Fruit fly (Drosophila melanogaster) whole organism, embryonic: Measurements from ENCODE around the gene MAGE.
A peak's percentile ranks its signal among the peaks of the same experiment; 100 is the strongest.

Experiments
- ATbp ChIP-seq: fragments of 200-800 bp; sonication (Bioruptor generic); optimal IDR thresholded peaks from 2 replicates; lab custom pipeline; 2017; ENCODE audit warnings: missing biosample characterization, mild to moderate bottlenecking, missing genetic modification characterization, missing genetic modification reagents
- Atf6 ChIP-seq: fragments of 200-800 bp; sonication (Bioruptor generic); IDR thresholded peaks from 2 replicates; pipeline ENCODE4 v1.3.6; 2022; ENCODE audit warnings: missing biosample characterization, missing genetic modification characterization
- B-H2 ChIP-seq: fragments of 200-800 bp; sonication (Bioruptor generic); optimal IDR thresholded peaks from 2 replicates; lab custom pipeline; 2018; ENCODE audit warnings: missing biosample characterization, mild to moderate bottlenecking, missing genetic modification characterization
- BEAF-32 ChIP-seq: fragments of 200-800 bp; sonication (Bioruptor generic); optimal IDR thresholded peaks from 3 replicates; lab custom pipeline; 2017; ENCODE audit warnings: missing biosample characterization, missing genetic modification characterization, mild to moderate bottlenecking, moderate library complexity, missing genetic modification reagents
- C15 ChIP-seq: fragments of 200-800 bp; sonication (Bioruptor generic); IDR thresholded peaks from 3 replicates; pipeline ENCODE4 v1.3.6; 2022; ENCODE audit warnings: missing biosample characterization, missing genetic modification characterization
- CG10267 ChIP-seq: fragments of 200-800 bp; sonication (Bioruptor generic); optimal IDR thresholded peaks from 2 replicates; lab custom pipeline; 2018; ENCODE audit warnings: missing biosample characterization, mild to moderate bottlenecking, missing genetic modification characterization, moderate library complexity
- CG11247 ChIP-seq: fragments of 200-800 bp; sonication (Bioruptor generic); IDR thresholded peaks from 2 replicates; pipeline ENCODE4 v1.3.6; 2022; ENCODE audit warnings: missing biosample characterization, missing genetic modification characterization
- CG12155 ChIP-seq: fragments of 200-800 bp; sonication (Bioruptor generic); optimal IDR thresholded peaks from 3 replicates; lab custom pipeline; 2016; ENCODE audit warnings: missing biosample characterization, missing genetic modification characterization
- CG12219 ChIP-seq: fragments of 200-800 bp; sonication (Bioruptor generic); optimal IDR thresholded peaks from 3 replicates; lab custom pipeline; 2018; ENCODE audit warnings: missing biosample characterization, mild to moderate bottlenecking, missing genetic modification characterization
- CG12236 ChIP-seq: fragments of 200-800 bp; sonication (Bioruptor generic); optimal IDR thresholded peaks from 2 replicates; lab custom pipeline; 2016; ENCODE audit warnings: missing biosample characterization, missing genetic modification characterization
- CG12659 ChIP-seq: fragments of 200-800 bp; sonication (Bioruptor generic); optimal IDR thresholded peaks from 3 replicates; lab custom pipeline; 2017; ENCODE audit warnings: mild to moderate bottlenecking, missing biosample characterization, missing genetic modification reagents, missing genetic modification characterization
- CG15479 ChIP-seq: fragments of 200-800 bp; sonication (Bioruptor generic); optimal IDR thresholded peaks from 3 replicates; lab custom pipeline; 2019; ENCODE audit warnings: missing biosample characterization, mild to moderate bottlenecking, missing genetic modification characterization, moderate library complexity
- CG1603 ChIP-seq: fragments of 200-800 bp; sonication (Bioruptor generic); optimal IDR thresholded peaks from 2 replicates; lab custom pipeline; 2019; ENCODE audit warnings: missing biosample characterization, mild to moderate bottlenecking, missing genetic modification characterization, moderate library complexity
- CG17612 ChIP-seq: fragments of 200-800 bp; sonication (Bioruptor generic); IDR thresholded peaks from 2 replicates; pipeline ENCODE4 v1.3.6; 2022; ENCODE audit warnings: missing biosample characterization, missing genetic modification characterization
- CG18619 ChIP-seq: fragments of 200-800 bp; sonication (Bioruptor generic); optimal IDR thresholded peaks from 3 replicates; lab custom pipeline; 2017; ENCODE audit warnings: missing biosample characterization, mild to moderate bottlenecking, missing genetic modification characterization
- CG2120 ChIP-seq: fragments of 200-800 bp; sonication (Bioruptor generic); optimal IDR thresholded peaks from 3 replicates; lab custom pipeline; 2016; ENCODE audit warnings: missing biosample characterization, missing genetic modification characterization
- CG2875 ChIP-seq: fragments of 200-800 bp; sonication (Bioruptor generic); optimal IDR thresholded peaks from 2 replicates; lab custom pipeline; 2017; ENCODE audit warnings: missing biosample characterization, mild to moderate bottlenecking, missing genetic modification characterization, missing genetic modification reagents
- CG2889 ChIP-seq: fragments of 200-800 bp; sonication (Bioruptor generic); IDR thresholded peaks from 3 replicates; pipeline ENCODE4 v1.3.6; 2022; ENCODE audit warnings: missing biosample characterization, missing genetic modification characterization
- CG30020 ChIP-seq: fragments of 200-800 bp; optimal IDR thresholded peaks from 2 replicates; lab custom pipeline; 2019; ENCODE audit warnings: missing biosample characterization, mild to moderate bottlenecking, missing genetic modification characterization, moderate library complexity
- CG31224 ChIP-seq: fragments of 200-800 bp; sonication (Bioruptor generic); IDR thresholded peaks from 2 replicates; pipeline ENCODE4 v1.3.6; 2022; ENCODE audit warnings: missing biosample characterization, missing genetic modification characterization
- CG3847 ChIP-seq: fragments of 200-800 bp; sonication (Bioruptor generic); IDR thresholded peaks from 2 replicates; pipeline ENCODE4 v1.3.6; 2022; ENCODE audit warnings: missing biosample characterization, missing genetic modification characterization
- CG4854 ChIP-seq: fragments of 200-800 bp; sonication (Bioruptor generic); optimal IDR thresholded peaks from 2 replicates; lab custom pipeline; 2016; ENCODE audit warnings: missing biosample characterization, missing genetic modification characterization, inconsistent platforms
- CG7745 ChIP-seq: fragments of 200-800 bp; sonication (Bioruptor generic); optimal IDR thresholded peaks from 2 replicates; lab custom pipeline; 2018; ENCODE audit warnings: missing biosample characterization, mild to moderate bottlenecking, missing genetic modification characterization, moderate library complexity
- CG7963 ChIP-seq: fragments of 200-800 bp; sonication (Bioruptor generic); IDR thresholded peaks from 3 replicates; pipeline ENCODE4 v1.3.6; 2022; ENCODE audit warnings: missing biosample characterization, missing genetic modification characterization; ENCODE audit not compliant: partially characterized antibody
- CG8765 ChIP-seq: fragments of 200-800 bp; sonication (Bioruptor generic); IDR thresholded peaks from 2 replicates; pipeline ENCODE4 v1.3.6; 2022; ENCODE audit warnings: missing biosample characterization, missing genetic modification characterization
- CG8924 ChIP-seq: fragments of 200-800 bp; optimal IDR thresholded peaks from 3 replicates; lab custom pipeline; 2019; ENCODE audit warnings: missing biosample characterization, mild to moderate bottlenecking, missing genetic modification characterization, moderate library complexity
- CG9797 ChIP-seq: fragments of 200-800 bp; sonication (Bioruptor generic); optimal IDR thresholded peaks from 3 replicates; lab custom pipeline; 2018; ENCODE audit warnings: missing biosample characterization, mild to moderate bottlenecking, missing genetic modification characterization
- CG9876 ChIP-seq: fragments of 200-800 bp; sonication (Bioruptor generic); optimal IDR thresholded peaks from 2 replicates; lab custom pipeline; 2016; ENCODE audit warnings: missing biosample characterization, missing genetic modification characterization
- CHES-1-like ChIP-seq: fragments of 200-800 bp; sonication (Bioruptor generic); optimal IDR thresholded peaks from 2 replicates; lab custom pipeline; 2016; ENCODE audit warnings: missing biosample characterization, missing genetic modification characterization
- Hey ChIP-seq: fragments of 200-800 bp; sonication (Bioruptor generic); optimal IDR thresholded peaks from 3 replicates; lab custom pipeline; 2018; ENCODE audit warnings: missing biosample characterization, mild to moderate bottlenecking, missing genetic modification characterization
- Myb ChIP-seq: fragments of 200-800 bp; sonication (Bioruptor generic); optimal IDR thresholded peaks from 2 replicates; lab custom pipeline; 2016; ENCODE audit warnings: missing biosample characterization, missing genetic modification characterization
- Opbp ChIP-seq: fragments of 200-800 bp; sonication (Bioruptor generic); IDR thresholded peaks from 3 replicates; pipeline ENCODE4 v1.3.6; 2022; ENCODE audit warnings: missing biosample characterization, missing genetic modification characterization; ENCODE audit not compliant: partially characterized antibody
- Optix ChIP-seq: fragments of 200-800 bp; sonication (Bioruptor generic); IDR thresholded peaks from 3 replicates; pipeline ENCODE4 v1.3.6; 2022; ENCODE audit warnings: missing biosample characterization, missing genetic modification characterization
- Rx ChIP-seq: fragments of 200-800 bp; sonication (Bioruptor generic); IDR thresholded peaks from 2 replicates; pipeline ENCODE4 v1.3.6; 2022; ENCODE audit warnings: missing biosample characterization, missing genetic modification characterization
- crc ChIP-seq: fragments of 200-800 bp; sonication (Bioruptor generic); optimal IDR thresholded peaks from 2 replicates; lab custom pipeline; 2016; ENCODE audit warnings: missing biosample characterization, missing genetic modification characterization
- croc ChIP-seq: fragments of 200-800 bp; sonication (Bioruptor generic); conservative IDR thresholded peaks from 3 replicates; pipeline ENCODE4 v1.3.6; 2022; ENCODE audit warnings: missing biosample characterization, missing genetic modification characterization
- da ChIP-seq: fragments of 200-800 bp; sonication (Bioruptor generic); optimal IDR thresholded peaks from 2 replicates; lab custom pipeline; 2016; ENCODE audit warnings: missing biosample characterization, missing genetic modification characterization
- dati ChIP-seq: fragments of 200-800 bp; sonication (Bioruptor generic); IDR thresholded peaks from 2 replicates; pipeline ENCODE4 v1.3.6; 2022; ENCODE audit warnings: missing biosample characterization, missing genetic modification characterization
- dpn ChIP-seq, 2 experiments: fragments of 200-800 bp; sonication (Bioruptor generic); optimal IDR thresholded peaks; 3 replicates each; lab custom pipeline; 2016; ENCODE audit warnings: missing biosample characterization in 2 of 2, missing genetic modification characterization in 2 of 2
- ems ChIP-seq: fragments of 200-800 bp; sonication (Bioruptor generic); optimal IDR thresholded peaks from 3 replicates; lab custom pipeline; 2016; ENCODE audit warnings: missing biosample characterization, missing genetic modification characterization
- eve ChIP-seq, 2 experiments: fragments of >200 bp; optimal IDR thresholded peaks; 2 replicates each; lab custom pipeline; 2017; ENCODE audit warnings: missing biosample characterization in 2 of 2, missing genetic modification characterization in 2 of 2
- fd96Cb ChIP-seq: fragments of 200-800 bp; sonication (Bioruptor generic); optimal IDR thresholded peaks from 2 replicates; lab custom pipeline; 2018; ENCODE audit warnings: missing biosample characterization, mild to moderate bottlenecking, missing genetic modification characterization, moderate library complexity
- lilli ChIP-seq: fragments of 200-800 bp; sonication (Bioruptor generic); optimal IDR thresholded peaks from 3 replicates; lab custom pipeline; 2016; ENCODE audit warnings: missing biosample characterization, missing genetic modification characterization
- mirr ChIP-seq: fragments of 200-800 bp; sonication (Bioruptor generic); optimal IDR thresholded peaks from 3 replicates; lab custom pipeline; 2018; ENCODE audit warnings: missing biosample characterization, mild to moderate bottlenecking, missing genetic modification characterization
- nom ChIP-seq: fragments of 200-800 bp; sonication (Bioruptor generic); optimal IDR thresholded peaks from 2 replicates; lab custom pipeline; 2017; ENCODE audit warnings: missing biosample characterization, missing genetic modification characterization, mild to moderate bottlenecking, moderate library complexity, missing genetic modification reagents
- tgo ChIP-seq: fragments of 200-800 bp; sonication (Bioruptor generic); IDR thresholded peaks from 3 replicates; pipeline ENCODE4 v1.3.6; 2022; ENCODE audit warnings: missing biosample characterization, missing genetic modification characterization
- tll ChIP-seq, 2 experiments: fragments of 200-800 bp in 1 of 2; fragments of >200 bp in 1 of 2; sonication (Bioruptor generic) in 1 of 2; optimal IDR thresholded peaks; 2 replicates each; lab custom pipeline; 2017 to 2019; ENCODE audit warnings: missing biosample characterization in 2 of 2, missing genetic modification characterization in 2 of 2, mild to moderate bottlenecking in 1 of 2, moderate library complexity in 1 of 2
- vnd ChIP-seq: fragments of 200-800 bp; sonication (Bioruptor generic); IDR thresholded peaks from 3 replicates; pipeline ENCODE4 v1.3.6; 2022; ENCODE audit warnings: missing biosample characterization, missing genetic modification characterization; ENCODE audit not compliant: partially characterized antibody
- zfh2 ChIP-seq: fragments of 200-800 bp; sonication (Bioruptor generic); optimal IDR thresholded peaks from 2 replicates; lab custom pipeline; 2016; ENCODE audit warnings: missing biosample characterization, missing genetic modification characterization

Gene MAGE

DNA sequence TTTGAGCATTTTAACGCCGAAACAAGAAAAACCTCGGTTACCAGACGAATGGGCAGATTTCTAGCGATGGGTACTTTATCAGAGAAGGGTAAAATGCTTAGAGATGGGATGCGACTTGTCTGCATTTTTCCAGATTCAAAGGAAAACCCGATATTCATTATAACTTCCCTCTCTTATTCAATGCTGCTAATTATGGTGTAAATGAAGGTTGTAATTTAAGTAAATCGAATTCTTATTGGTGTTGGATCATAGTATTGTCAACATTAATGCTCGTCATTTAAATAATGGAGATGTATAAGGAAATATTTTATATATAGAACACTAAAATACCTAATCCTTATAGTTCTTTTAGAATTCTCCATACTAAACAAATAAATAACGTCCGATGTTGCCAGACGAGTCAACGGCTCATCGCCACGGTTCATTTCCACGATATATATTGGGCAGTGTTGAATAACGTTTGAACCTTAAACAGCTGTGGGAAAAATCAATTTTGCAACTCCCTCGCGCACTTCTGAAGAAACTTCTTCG, 30.8 kb downstream of the MAGE start, which contains the start of the genes Alh and CG10098 (continued):
- TF ChIP-seq C15 = 0 out of 3 replicates have a peak, but pooled peaks have one; percentile 50
- TF ChIP-seq CG15479 (GFP tag; lab: Kevin White, UChicago) = no peak
- peak; percentile 79 for TF ChIP-seq Opbp (GFP tag; lab: Robert Waterston, UW)
- peak; percentile 87 for TF ChIP-seq CG9876
- peak; percentile 86 for TF ChIP-seq CG12659 (GFP tag; lab: Kevin White, UChicago)
- TF ChIP-seq dati = 0 out of 2 replicates have a peak, but pooled peaks have one; percentile 18
- peak; percentile 54 for TF ChIP-seq CG2875
- peak; percentile 91 for TF ChIP-seq dpn (GFP tag; optimal IDR thresholded peaks at IDR 0.05; lab: Kevin White, UChicago)
- peak; percentile 94 for TF ChIP-seq CG2120 (GFP tag; lab: Kevin White, UChicago)
- peak; percentile 51 for TF ChIP-seq da (GFP tag; lab: Kevin White, UChicago)
- peak; percentile 79 for TF ChIP-seq ems (GFP tag; lab: Kevin White, UChicago)
- TF ChIP-seq ATbp (GFP tag; lab: Kevin White, UChicago) = peak; percentile 34
- TF ChIP-seq crc = peak; percentile 39
- peak; percentile 73 for TF ChIP-seq fd96Cb
- TF ChIP-seq Hey (tag; lab: Kevin White, UChicago) = peak; percentile 37
- peak; percentile 54; the same call in 1 of the 2 replicates for TF ChIP-seq CG31224
- peak; percentile 72 for TF ChIP-seq Atf6
- TF ChIP-seq CG10267 (tag; lab: Kevin White, UChicago) = peak; percentile 96
- TF ChIP-seq CG8765 (GFP tag; lab: Robert Waterston, UW) = peak; percentile 68; the same call in 1 of the 2 replicates
- TF ChIP-seq CG11247 (GFP tag; lab: Robert Waterston, UW) = peak; percentile 76
- TF ChIP-seq CG8924 = peak; percentile 77
- TF ChIP-seq CG2889 (GFP tag; lab: Robert Waterston, UW) = peak; percentile 68; the same call in 1 of the 3 replicates
- TF ChIP-seq Rx = peak; percentile 74
- no peak for TF ChIP-seq mirr
- TF ChIP-seq zfh2 = peak; percentile 95
- no peak for TF ChIP-seq CG7963 (GFP tag; lab: Robert Waterston, UW)
- TF ChIP-seq Myb (GFP tag; lab: Kevin White, UChicago) = peak; percentile 76
- peak; percentile 96 for TF ChIP-seq BEAF-32 (GFP tag; lab: Kevin White, UChicago)
- TF ChIP-seq CG12236 (GFP tag; lab: Kevin White, UChicago) = peak; percentile 46
- TF ChIP-seq nom (GFP tag; lab: Kevin White, UChicago) = no peak
- peak; percentile 84 for TF ChIP-seq B-H2 (GFP tag; lab: Kevin White, UChicago)
- peak; percentile 36 for TF ChIP-seq CG9797 (GFP tag; lab: Kevin White, UChicago)
- TF ChIP-seq vnd (GFP tag; lab: Robert Waterston, UW) = peak; percentile 71
- TF ChIP-seq CG7745 (tag; lab: Kevin White, UChicago) = no peak
- TF ChIP-seq tgo = peak; percentile 78
- peak; percentile 82 for TF ChIP-seq CG3847
- TF ChIP-seq CG4854 (GFP tag; lab: Kevin White, UChicago) = peak; percentile 69
- peak; percentile 74 for TF ChIP-seq croc
- peak; percentile 47; the same call in 1 of the 2 replicates for TF ChIP-seq CG17612 (GFP tag; lab: Robert Waterston, UW)
- TF ChIP-seq lilli (GFP tag; lab: Kevin White, UChicago) = peak; percentile 94
- peak; percentile 87 for TF ChIP-seq CG12155 (GFP tag; lab: Kevin White, UChicago)
- peak; percentile 23; the same call in 1 of the 3 replicates for TF ChIP-seq Optix (GFP tag; lab: Robert Waterston, UW)
- peak; percentile 53 for TF ChIP-seq CHES-1-like
- peak; percentile 43 to 80 for TF ChIP-seq tll (GFP tag; optimal IDR thresholded peaks at IDR 0.05; lab: Kevin White, UChicago)
- peak; percentile 55 for TF ChIP-seq CG1603 (tag; lab: Kevin White, UChicago)
- peak; percentile 34 for TF ChIP-seq CG12219 (GFP tag; lab: Kevin White, UChicago)
- TF ChIP-seq CG30020 (tag; lab: Kevin White, UChicago) = peak; percentile 73
- TF ChIP-seq eve (GFP tag; optimal IDR thresholded peaks at IDR 0.05; lab: Kevin White, UChicago) = no peak
- TF ChIP-seq CG18619 (GFP tag; lab: Kevin White, UChicago) = peak; percentile 85
